Worm (Caenorhabditis elegans) whole organism, L4 larva: ENCODE results near the gene srd-40.

Experiments
- D1046.2 ChIP-seq: fragments of 200-800 bp; sonication (Bioruptor generic); IDR thresholded peaks from 2 replicates; pipeline ENCODE4 v1.3.6; 2022; ENCODE audit warnings: missing genetic modification characterization, missing compliant biosample characterization
- F26F4.8 ChIP-seq: fragments of 200-800 bp; sonication (Bioruptor generic); conservative IDR thresholded peaks from 2 replicates; pipeline ENCODE4 v1.3.6; 2022; ENCODE audit warnings: missing genetic modification characterization, missing compliant biosample characterization
- ZK546.5 ChIP-seq, 2 experiments: sonication (generic microtip); optimal IDR thresholded peaks; 2 replicates each; lab custom pipeline; 2017; ENCODE audit warnings: missing biosample characterization in 2 of 2, missing genetic modification characterization in 2 of 2
- aly-2 ChIP-seq: sonication (generic microtip); optimal IDR thresholded peaks from 2 replicates; lab custom pipeline; 2018; ENCODE audit warnings: missing biosample characterization, missing genetic modification characterization
- ceh-28 ChIP-seq: fragments of 150-350 bp; optimal IDR thresholded peaks from 2 replicates; lab custom pipeline; 2014; ENCODE audit warnings: missing biosample characterization, missing genetic modification reagents, missing genetic modification characterization
- ceh-62 ChIP-seq: sonication (generic microtip); optimal IDR thresholded peaks from 2 replicates; lab custom pipeline; 2017; ENCODE audit warnings: missing biosample characterization, missing genetic modification characterization
- ceh-82 ChIP-seq: sonication (generic microtip); optimal IDR thresholded peaks from 2 replicates; lab custom pipeline; 2017; ENCODE audit warnings: missing biosample characterization, missing genetic modification characterization
- daf-12 ChIP-seq: fragments of 150-350 bp; optimal IDR thresholded peaks from 2 replicates; lab custom pipeline; 2014; ENCODE audit warnings: missing biosample characterization, missing genetic modification reagents, missing genetic modification characterization
- daf-16 ChIP-seq, 3 experiments: sonication (generic microtip); optimal IDR thresholded peaks; 2 replicates each; lab custom pipeline; 2016 to 2017; ENCODE audit warnings: missing genetic modification characterization in 3 of 3, missing genetic modification reagents in 3 of 3, mild to moderate bottlenecking in 2 of 3, missing compliant biosample characterization in 2 of 3, missing biosample characterization in 1 of 3, moderate library complexity in 1 of 3
- daf-8 ChIP-seq: fragments of 200-800 bp; sonication (Bioruptor generic); IDR thresholded peaks from 2 replicates; pipeline ENCODE4 v1.3.6; 2022; ENCODE audit warnings: missing genetic modification characterization, missing compliant biosample characterization
- dmd-6 ChIP-seq: fragments of 200-800 bp; sonication (Bioruptor generic); IDR thresholded peaks from 2 replicates; pipeline ENCODE4 v1.3.6; 2022; ENCODE audit warnings: missing genetic modification reagents, missing genetic modification characterization, missing compliant biosample characterization
- dpl-1 ChIP-seq: fragments of 150-350 bp; optimal IDR thresholded peaks from 2 replicates; lab custom pipeline; 2014; ENCODE audit warnings: missing biosample characterization, missing genetic modification reagents, missing genetic modification characterization
- hlh-30 ChIP-seq: sonication (generic microtip); optimal IDR thresholded peaks from 2 replicates; lab custom pipeline; 2017; ENCODE audit warnings: antibody characterized with exemption, mild to moderate bottlenecking, missing genetic modification characterization, missing compliant biosample characterization; ENCODE audit not compliant: insufficient read depth
- hmg-1.1 ChIP-seq: fragments of 200-800 bp; sonication (Bioruptor generic); IDR thresholded peaks from 2 replicates; pipeline ENCODE4 v1.3.6; 2022; ENCODE audit warnings: missing genetic modification reagents, missing genetic modification characterization, missing compliant biosample characterization
- lim-7 ChIP-seq: fragments of 200-800 bp; sonication (Bioruptor generic); IDR thresholded peaks from 2 replicates; pipeline ENCODE4 v1.3.6; 2022; ENCODE audit warnings: missing genetic modification characterization, missing compliant biosample characterization
- lin-29 ChIP-seq: fragments of 200-800 bp; sonication (Bioruptor generic); IDR thresholded peaks from 2 replicates; pipeline ENCODE4 v1.3.6; 2022; ENCODE audit warnings: missing genetic modification reagents, missing genetic modification characterization, missing compliant biosample characterization
- lin-38 ChIP-seq: fragments of 200-800 bp; sonication (Bioruptor generic); IDR thresholded peaks from 2 replicates; pipeline ENCODE4 v1.3.6; 2022; ENCODE audit warnings: missing genetic modification reagents, missing genetic modification characterization, missing compliant biosample characterization
- lin-39 ChIP-seq: fragments of 150-350 bp; optimal IDR thresholded peaks from 2 replicates; lab custom pipeline; 2014; ENCODE audit warnings: missing biosample characterization, missing genetic modification reagents, missing genetic modification characterization
- madf-5 ChIP-seq, 2 experiments: fragments of 200-800 bp; sonication (Bioruptor generic); IDR thresholded peaks; 2 replicates each; pipeline ENCODE4 v1.3.6; 2022; ENCODE audit warnings: missing compliant biosample characterization in 2 of 2, missing genetic modification characterization in 2 of 2
- madf-9 ChIP-seq: fragments of 200-800 bp; sonication (Bioruptor generic); conservative IDR thresholded peaks from 2 replicates; pipeline ENCODE4 v1.3.6; 2022; ENCODE audit warnings: missing genetic modification reagents, missing genetic modification characterization, missing compliant biosample characterization
- mdt-29 ChIP-seq: fragments of 200-800 bp; sonication (Bioruptor generic); IDR thresholded peaks from 2 replicates; pipeline ENCODE4 v1.3.6; 2022; ENCODE audit warnings: missing genetic modification reagents, missing genetic modification characterization, missing compliant biosample characterization
- nhr-10 ChIP-seq: fragments of 150-350 bp; optimal IDR thresholded peaks from 2 replicates; lab custom pipeline; 2014; ENCODE audit warnings: missing biosample characterization, missing genetic modification characterization
- nhr-11 ChIP-seq: fragments of 150-350 bp; optimal IDR thresholded peaks from 2 replicates; lab custom pipeline; 2014; ENCODE audit warnings: missing biosample characterization, missing genetic modification characterization
- nhr-25 ChIP-seq: sonication (generic microtip); optimal IDR thresholded peaks from 2 replicates; lab custom pipeline; 2017; ENCODE audit warnings: missing genetic modification characterization, mild to moderate bottlenecking, missing compliant biosample characterization, antibody characterized with exemption, moderate library complexity, borderline replicate concordance; ENCODE audit not compliant: insufficient read depth
- nhr-6 ChIP-seq: fragments of 150-350 bp; optimal IDR thresholded peaks from 2 replicates; lab custom pipeline; 2014; ENCODE audit warnings: missing biosample characterization, missing genetic modification characterization
- pha-4 ChIP-seq, 2 experiments: fragments of 150-350 bp in 1 of 2; fragments of 200-800 bp in 1 of 2; sonication (Bioruptor generic) in 1 of 2; IDR thresholded peaks in 1 of 2; optimal IDR thresholded peaks in 1 of 2; 2 replicates each; pipeline versions ENCODE4 v1.3.6 to Lab custom; 2014 to 2022; ENCODE audit warnings: missing genetic modification characterization in 2 of 2, missing genetic modification reagents in 2 of 2, missing biosample characterization in 1 of 2, missing compliant biosample characterization in 1 of 2
- php-3 ChIP-seq: fragments of 200-800 bp; sonication (Bioruptor generic); IDR thresholded peaks from 2 replicates; pipeline ENCODE4 v1.3.6; 2022; ENCODE audit warnings: missing genetic modification reagents, missing genetic modification characterization, missing compliant biosample characterization
- pqm-1 ChIP-seq: sonication (generic microtip); optimal IDR thresholded peaks from 2 replicates; lab custom pipeline; 2017; ENCODE audit warnings: missing biosample characterization, missing genetic modification characterization
- sdz-12 ChIP-seq: fragments of 200-800 bp; sonication (Bioruptor generic); optimal IDR thresholded peaks from 2 replicates; lab custom pipeline; 2018; ENCODE audit warnings: mild to moderate bottlenecking, missing genetic modification characterization, missing compliant biosample characterization
- skn-1 ChIP-seq: fragments of 150-350 bp; optimal IDR thresholded peaks from 2 replicates; lab custom pipeline; 2014; ENCODE audit warnings: missing biosample characterization, missing genetic modification characterization
- unc-130 ChIP-seq: sonication (generic microtip); optimal IDR thresholded peaks from 2 replicates; lab custom pipeline; 2016; ENCODE audit warnings: missing genetic modification reagents, missing genetic modification characterization, missing compliant biosample characterization
- unc-62 ChIP-seq, 3 experiments: fragments of 150-350 bp in 1 of 3; sonication (generic microtip); optimal IDR thresholded peaks in 2 of 3; peaks in 1 of 3; 1 replicate in 1 of 3; 2 replicates in 2 of 3; lab custom pipeline; 2014 to 2017; ENCODE audit warnings: missing biosample characterization in 3 of 3, missing genetic modification characterization in 3 of 3, missing genetic modification reagents in 3 of 3, missing genotype in 1 of 3
- ztf-7 ChIP-seq: fragments of 150-350 bp; optimal IDR thresholded peaks from 2 replicates; lab custom pipeline; 2014; ENCODE audit warnings: missing biosample characterization, missing genetic modification characterization

Gene srd-40

DNA sequence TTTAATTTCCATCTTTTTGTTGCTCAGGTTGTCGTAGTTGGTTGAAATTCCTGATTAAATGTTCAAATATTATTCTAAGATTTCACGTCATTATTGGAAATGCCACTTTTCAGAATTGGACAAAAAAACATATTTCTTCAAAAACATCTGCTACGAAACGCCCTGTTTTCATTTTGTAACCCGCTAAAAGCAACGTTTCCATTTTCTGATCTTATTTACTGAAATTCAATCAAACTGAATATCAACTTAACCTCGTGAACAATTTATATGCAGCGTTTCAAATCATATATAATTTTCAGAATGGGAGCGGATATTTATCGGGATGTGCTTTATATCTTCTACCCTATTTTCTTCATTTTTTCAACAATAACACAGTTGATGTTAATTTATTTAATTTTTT lies at the start of gene srd-40:
Gene srd-40, plus strand, starts transcription at position 301 of the 400 bp plus-strand sequence.
- TF ChIP-seq lim-7 (GFP tag; lab: Robert Waterston, UW) (no peak), lin-38 (GFP tag; lab: Robert Waterston, UW) (no peak), ceh-62 (tag; lab: Kevin White, UChicago) (no peak), daf-16 (GFP tag; optimal IDR thresholded peaks at IDR 0.05; lab: Kevin White, UChicago) (no peak), daf-16 (tag; optimal IDR thresholded peaks at IDR 0.05; lab: Kevin White, UChicago) (no peak), lin-39 (tag; lab: Kevin White, UChicago) (no peak), ceh-28 (no peak)

DNA sequence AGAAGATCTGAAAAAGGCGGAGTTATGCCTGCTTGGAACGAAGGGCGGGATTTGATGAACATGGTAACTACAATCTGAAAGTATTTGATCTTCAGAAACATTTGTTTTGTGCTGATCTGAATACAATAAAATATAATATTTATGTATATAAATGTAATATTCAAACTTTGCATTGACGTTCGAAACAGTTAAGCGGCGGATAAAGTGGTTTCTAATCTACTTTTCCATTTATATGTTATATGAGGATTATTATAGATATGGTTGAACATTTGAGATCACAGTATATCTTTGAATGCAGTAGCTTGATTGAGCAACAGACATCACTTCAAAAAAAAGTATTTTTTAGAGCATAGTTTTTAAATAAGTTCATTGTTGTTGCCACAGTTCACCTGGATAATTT lies 49.7 kb upstream of the srd-40 start, which contains the start of gene H19J13.2:
Gene H19J13.2, minus strand, starts transcription at position 101 of the 400 bp plus-strand sequence.
- TF ChIP-seq hlh-30 (no peak), lin-39 (tag; lab: Kevin White, UChicago) (no peak), sdz-12 (GFP tag; lab: Kevin White, UChicago) (no peak), unc-62 (GFP tag; optimal IDR thresholded peaks at IDR 0.05 in 1 of 2; lab: Kevin White, UChicago) (no peak), unc-62 (tag; optimal IDR thresholded peaks at IDR 0.05; lab: Kevin White, UChicago) (no peak), F26F4.8 (no peak), pqm-1 (tag; lab: Kevin White, UChicago) (no peak), ZK546.5 (tag; optimal IDR thresholded peaks at IDR 0.05; lab: Kevin White, UChicago) (no peak), hmg-1.1 (GFP tag; lab: Robert Waterston, UW) (no peak), ceh-28 (no peak), ceh-82 (tag; lab: Kevin White, UChicago) (no peak)

DNA sequence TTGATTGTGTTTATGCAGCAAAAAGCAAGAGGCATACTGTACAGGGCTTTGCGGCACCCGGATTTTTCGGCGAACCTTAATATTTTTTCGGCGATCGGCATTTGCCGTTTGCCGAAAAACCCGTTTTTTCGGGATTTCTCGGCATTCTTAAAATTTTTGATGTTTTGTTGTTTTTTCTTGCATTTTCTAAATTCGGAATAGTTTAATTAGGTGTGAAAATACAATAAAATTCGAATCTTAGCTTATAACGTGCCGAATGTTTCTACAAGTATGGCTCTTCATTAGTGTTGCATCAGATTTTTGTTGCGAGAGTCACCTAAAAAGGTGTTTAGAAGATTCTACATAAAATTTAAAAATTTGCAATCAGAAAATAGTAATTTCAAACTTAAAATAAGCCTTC lies 48.0 kb upstream of the srd-40 start, which contains the start of gene C04B4.6:
Gene C04B4.6, minus strand, starts transcription at position 101 of the 400 bp plus-strand sequence.
- TF ChIP-seq dmd-6 (GFP tag; lab: Robert Waterston, UW), result no peak
- TF ChIP-seq nhr-6 (tag; lab: Kevin White, UChicago), result no peak
- no peak for TF ChIP-seq daf-8 (GFP tag; lab: Robert Waterston, UW)
- no peak for TF ChIP-seq madf-9 (GFP tag; lab: Robert Waterston, UW)
- TF ChIP-seq daf-12 (tag; lab: Kevin White, UChicago), result no peak
- TF ChIP-seq unc-62 (GFP tag; optimal IDR thresholded peaks at IDR 0.05 in 1 of 2; lab: Kevin White, UChicago), result no peak
- no peak for TF ChIP-seq unc-62 (tag; optimal IDR thresholded peaks at IDR 0.05; lab: Kevin White, UChicago)
- TF ChIP-seq sdz-12 (GFP tag; lab: Kevin White, UChicago), result no peak
- TF ChIP-seq dpl-1 (GFP tag; lab: Kevin White, UChicago), result no peak

DNA sequence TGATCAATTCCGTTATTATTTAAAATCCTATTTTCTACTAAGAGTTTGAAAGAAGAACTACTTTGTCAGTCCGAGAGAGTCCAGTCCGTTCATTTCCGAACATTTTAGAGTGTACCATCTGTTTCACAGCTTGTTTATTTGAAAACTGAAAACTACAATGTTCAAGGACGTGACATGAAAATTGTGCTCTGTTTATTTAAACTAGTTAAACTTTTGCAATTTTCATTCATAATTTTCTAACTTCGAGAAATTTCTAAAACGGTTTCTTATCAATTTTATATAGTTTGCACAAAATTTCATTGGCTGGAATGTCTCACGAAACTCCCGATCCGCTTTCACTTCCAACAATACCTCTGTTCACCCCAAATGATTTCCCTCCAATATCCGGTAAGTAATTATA lies 43.1 kb upstream of the srd-40 start, which contains the start of gene C04B4.1:
Gene C04B4.1, plus strand, starts transcription at position 301 of the 400 bp plus-strand sequence.
- TF ChIP-seq php-3, result no peak

DNA sequence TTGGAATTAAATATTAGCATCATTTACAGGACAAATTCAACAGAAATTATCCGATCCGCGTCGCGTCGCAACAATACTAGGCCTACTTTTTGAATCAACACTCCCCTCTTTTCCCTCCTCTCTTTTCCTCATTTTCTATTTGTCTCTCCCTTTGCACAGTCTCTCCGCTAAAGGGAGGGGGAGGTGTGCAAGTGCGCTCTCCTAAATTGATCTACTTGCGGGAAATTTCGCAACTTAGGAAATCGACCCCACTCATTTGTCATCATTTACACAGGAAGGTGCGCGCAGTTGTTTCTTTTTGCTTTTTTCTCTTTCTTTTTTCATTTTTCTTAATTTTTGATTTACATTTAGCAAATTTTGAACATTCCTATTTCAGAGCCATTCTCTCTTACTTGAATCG lies 40.6 kb upstream of the srd-40 start, which contains the start of gene C04B4.2:
Gene C04B4.2, plus strand, starts transcription at position 371 of the 400 bp plus-strand sequence.
- TF ChIP-seq madf-5 (GFP tag; IDR thresholded peaks at IDR 0.05; lab: Robert Waterston, UW) (no peak), hmg-1.1 (GFP tag; lab: Robert Waterston, UW) (no peak), nhr-25 (no peak), pha-4 (GFP tag; IDR thresholded peaks at IDR 0.05; lab: Robert Waterston, UW) (no peak), pha-4 (tag; optimal IDR thresholded peaks at IDR 0.05; lab: Kevin White, UChicago) (no peak), nhr-11 (no peak), D1046.2 (GFP tag; lab: Robert Waterston, UW) (no peak), unc-130 (GFP tag; lab: Kevin White, UChicago) (no peak), nhr-6 (tag; lab: Kevin White, UChicago) (no peak), nhr-10 (tag; lab: Kevin White, UChicago) (no peak), lin-29 (GFP tag; lab: Robert Waterston, UW) (no peak), aly-2 (tag; lab: Kevin White, UChicago) (no peak), daf-12 (tag; lab: Kevin White, UChicago) (no peak), ztf-7 (tag; lab: Kevin White, UChicago) (no peak), skn-1 (tag; lab: Kevin White, UChicago) (no peak), mdt-29 (no peak)
